Worm (Caenorhabditis elegans) whole organism, early embryonic: ENCODE results near the gene C27F2.10.

ENCODE experiments used
- F13C5.2 ChIP-seq: sonication (generic microtip); optimal IDR thresholded peaks from 2 replicates; lab custom pipeline; 2017; ENCODE audit warnings: mild to moderate bottlenecking, missing genetic modification characterization, inconsistent platforms, missing compliant biosample characterization
- ama-1 ChIP-seq: fragments of 150-350 bp; optimal IDR thresholded peaks from 2 replicates; lab custom pipeline; 2014
- ceh-36 ChIP-seq: sonication (generic microtip); optimal IDR thresholded peaks from 2 replicates; lab custom pipeline; 2016; ENCODE audit warnings: missing genetic modification characterization, inconsistent platforms, missing compliant biosample characterization
- ets-7 ChIP-seq: sonication (generic microtip); optimal IDR thresholded peaks from 2 replicates; lab custom pipeline; 2016; ENCODE audit warnings: missing genotype, missing genetic modification characterization, missing compliant biosample characterization
- flt-1 ChIP-seq: fragments of 200-800 bp; sonication (Bioruptor generic); IDR thresholded peaks from 2 replicates; pipeline ENCODE4 v1.3.6; 2022; ENCODE audit warnings: missing genetic modification characterization, missing compliant biosample characterization
- hmbx-1 ChIP-seq: sonication (generic microtip); optimal IDR thresholded peaks from 2 replicates; lab custom pipeline; 2016; ENCODE audit warnings: mild to moderate bottlenecking, missing genetic modification characterization, missing compliant biosample characterization
- hnd-1 ChIP-seq: sonication (generic microtip); optimal IDR thresholded peaks from 2 replicates; lab custom pipeline; 2016; ENCODE audit warnings: missing genetic modification characterization, missing compliant biosample characterization
- scrt-1 ChIP-seq: fragments of 200-800 bp; sonication (Bioruptor generic); IDR thresholded peaks from 2 replicates; pipeline ENCODE4 v1.3.6; 2022; ENCODE audit warnings: missing genetic modification characterization, missing compliant biosample characterization
- sea-1 ChIP-seq: fragments of 200-800 bp; sonication (Bioruptor generic); conservative IDR thresholded peaks from 2 replicates; pipeline ENCODE4 v1.3.6; 2022; ENCODE audit warnings: missing genetic modification characterization, missing compliant biosample characterization
- tbx-11 ChIP-seq: fragments of 200-800 bp; sonication (Bioruptor generic); IDR thresholded peaks from 2 replicates; pipeline ENCODE4 v1.3.6; 2022; ENCODE audit warnings: missing genetic modification characterization, missing compliant biosample characterization
- tra-4 ChIP-seq: sonication (generic microtip); optimal IDR thresholded peaks from 2 replicates; lab custom pipeline; 2017; ENCODE audit warnings: missing genetic modification characterization, missing compliant biosample characterization

- TF ChIP-seq ets-7 (tag; lab: Kevin White, UChicago) (no peak), tbx-11 (GFP tag; lab: Robert Waterston, UW) (no peak), hmbx-1 (no peak), sea-1 (GFP tag; lab: Robert Waterston, UW) (no peak), ama-1 (lab: Kevin White, UChicago) (no peak), ceh-36 (tag; lab: Kevin White, UChicago) (no peak), hnd-1 (no peak), scrt-1 (GFP tag; lab: Robert Waterston, UW) (no peak), tra-4 (tag; lab: Kevin White, UChicago) (no peak), flt-1 (GFP tag; lab: Robert Waterston, UW) (no peak), F13C5.2 (no peak)
These were observed at the start of gene C27F2.10, which contains the start of gene wdr-60 for ce11 chrIII:4986790-4987259.
